Fruit fly (Drosophila melanogaster) whole organism, embryonic: ENCODE data around the gene CG17154.

ENCODE experiments used
- Bgb ChIP-seq: fragments of 200-800 bp; sonication (Bioruptor generic); IDR thresholded peaks from 2 replicates; pipeline ENCODE4 v1.3.6; 2022; ENCODE audit warnings: missing biosample characterization, missing genetic modification characterization; ENCODE audit not compliant: partially characterized antibody
- CG10267 ChIP-seq: fragments of 200-800 bp; sonication (Bioruptor generic); optimal IDR thresholded peaks from 2 replicates; lab custom pipeline; 2018; ENCODE audit warnings: missing biosample characterization, mild to moderate bottlenecking, missing genetic modification characterization, moderate library complexity
- CG10959 ChIP-seq: fragments of 200-800 bp; sonication (Bioruptor generic); IDR thresholded peaks from 2 replicates; pipeline ENCODE4 v1.3.6; 2022; ENCODE audit warnings: missing biosample characterization, missing genetic modification characterization
- CG11247 ChIP-seq: fragments of 200-800 bp; sonication (Bioruptor generic); IDR thresholded peaks from 2 replicates; pipeline ENCODE4 v1.3.6; 2022; ENCODE audit warnings: missing biosample characterization, missing genetic modification characterization
- CG12071 ChIP-seq: fragments of 200-800 bp; sonication (Bioruptor generic); optimal IDR thresholded peaks from 3 replicates; lab custom pipeline; 2018; ENCODE audit warnings: missing biosample characterization, mild to moderate bottlenecking, missing genetic modification characterization
- CG12299 ChIP-seq: fragments of 200-800 bp; sonication (Bioruptor generic); optimal IDR thresholded peaks from 2 replicates; lab custom pipeline; 2018; ENCODE audit warnings: missing biosample characterization, mild to moderate bottlenecking, missing genetic modification characterization
- CG12744 ChIP-seq: fragments of 200-800 bp; sonication (Bioruptor generic); optimal IDR thresholded peaks from 2 replicates; lab custom pipeline; 2016; ENCODE audit warnings: missing biosample characterization, missing genetic modification characterization
- CG14014 ChIP-seq: fragments of 200-800 bp; sonication (Bioruptor generic); IDR thresholded peaks from 2 replicates; pipeline ENCODE4 v1.3.6; 2022; ENCODE audit warnings: missing biosample characterization, missing genetic modification characterization
- CG14667 ChIP-seq: fragments of 200-800 bp; sonication (Bioruptor generic); IDR thresholded peaks from 2 replicates; pipeline ENCODE4 v1.3.6; 2022; ENCODE audit warnings: missing biosample characterization, missing genetic modification characterization
- CG14860 ChIP-seq: fragments of 200-800 bp; sonication (Bioruptor generic); IDR thresholded peaks from 3 replicates; pipeline ENCODE4 v1.3.6; 2022; ENCODE audit warnings: missing biosample characterization, missing genetic modification characterization; ENCODE audit not compliant: partially characterized antibody
- CG17328 ChIP-seq: fragments of 200-800 bp; sonication (Bioruptor generic); IDR thresholded peaks from 2 replicates; pipeline ENCODE4 v1.3.6; 2022; ENCODE audit warnings: missing biosample characterization, missing genetic modification characterization
- CG18619 ChIP-seq: fragments of 200-800 bp; sonication (Bioruptor generic); optimal IDR thresholded peaks from 3 replicates; lab custom pipeline; 2017; ENCODE audit warnings: missing biosample characterization, mild to moderate bottlenecking, missing genetic modification characterization
- CG2129 ChIP-seq: fragments of 200-800 bp; sonication (Bioruptor generic); IDR thresholded peaks from 2 replicates; pipeline ENCODE4 v1.3.6; 2022; ENCODE audit warnings: missing biosample characterization, missing genetic modification characterization; ENCODE audit not compliant: partially characterized antibody
- CG31441 ChIP-seq: fragments of 200-800 bp; sonication (Bioruptor generic); IDR thresholded peaks from 2 replicates; pipeline ENCODE4 v1.3.6; 2022; ENCODE audit warnings: missing biosample characterization, missing genetic modification characterization
- CG4854 ChIP-seq: fragments of 200-800 bp; sonication (Bioruptor generic); optimal IDR thresholded peaks from 2 replicates; lab custom pipeline; 2016; ENCODE audit warnings: missing biosample characterization, missing genetic modification characterization, inconsistent platforms
- CG5245 ChIP-seq: fragments of 200-800 bp; sonication (Bioruptor generic); optimal IDR thresholded peaks from 3 replicates; lab custom pipeline; 2016; ENCODE audit warnings: missing biosample characterization, missing genetic modification characterization
- CG8388 ChIP-seq: fragments of 200-800 bp; sonication (Bioruptor generic); optimal IDR thresholded peaks from 2 replicates; lab custom pipeline; 2019; ENCODE audit warnings: missing biosample characterization, mild to moderate bottlenecking, missing genetic modification characterization, moderate library complexity
- CG8924 ChIP-seq: fragments of 200-800 bp; optimal IDR thresholded peaks from 3 replicates; lab custom pipeline; 2019; ENCODE audit warnings: missing biosample characterization, mild to moderate bottlenecking, missing genetic modification characterization, moderate library complexity
- CG9817 ChIP-seq: fragments of 200-800 bp; sonication (Bioruptor generic); optimal IDR thresholded peaks from 2 replicates; lab custom pipeline; 2018; ENCODE audit warnings: missing biosample characterization, mild to moderate bottlenecking, missing genetic modification characterization, moderate library complexity
- CG9932 ChIP-seq: fragments of 200-800 bp; sonication (Bioruptor generic); IDR thresholded peaks from 2 replicates; pipeline ENCODE4 v1.3.6; 2022; ENCODE audit warnings: missing biosample characterization, missing genetic modification characterization
- CTCF ChIP-seq: fragments of 200-800 bp; sonication (Bioruptor generic); optimal IDR thresholded peaks from 2 replicates; lab custom pipeline; 2017; ENCODE audit warnings: missing biosample characterization, mild to moderate bottlenecking, missing genetic modification characterization, moderate library complexity
- Dll ChIP-seq: fragments of 200-800 bp; sonication (Bioruptor generic); IDR thresholded peaks from 4 replicates; pipeline ENCODE4 v1.3.6; 2022; ENCODE audit warnings: missing biosample characterization, missing genetic modification characterization; ENCODE audit not compliant: partially characterized antibody
- HLH3B ChIP-seq: fragments of 200-800 bp; sonication (Bioruptor generic); IDR thresholded peaks from 2 replicates; pipeline ENCODE4 v1.3.6; 2022; ENCODE audit warnings: missing biosample characterization, missing genetic modification characterization
- Hmx ChIP-seq: fragments of 200-800 bp; sonication (Bioruptor generic); optimal IDR thresholded peaks from 2 replicates; lab custom pipeline; 2016; ENCODE audit warnings: missing biosample characterization, missing genetic modification characterization
- Lhr ChIP-seq: fragments of 200-800 bp; sonication (Bioruptor generic); optimal IDR thresholded peaks from 3 replicates; lab custom pipeline; 2017; ENCODE audit warnings: mild to moderate bottlenecking, missing biosample characterization, missing genetic modification reagents, missing genetic modification characterization
- MESR4 ChIP-seq: fragments of 200-800 bp; sonication (Bioruptor generic); optimal IDR thresholded peaks from 2 replicates; lab custom pipeline; 2018; ENCODE audit warnings: missing biosample characterization, mild to moderate bottlenecking, missing genetic modification characterization, moderate library complexity
- PHDP ChIP-seq: fragments of 200-800 bp; sonication (Bioruptor generic); optimal IDR thresholded peaks from 3 replicates; lab custom pipeline; 2018; ENCODE audit warnings: missing biosample characterization, mild to moderate bottlenecking, missing genetic modification characterization, moderate library complexity
- Sox100B ChIP-seq: fragments of 200-800 bp; sonication (Bioruptor generic); optimal IDR thresholded peaks from 3 replicates; lab custom pipeline; 2018; ENCODE audit warnings: missing biosample characterization, mild to moderate bottlenecking, missing genetic modification characterization
- Sry-β ChIP-seq: fragments of 200-800 bp; sonication (Bioruptor generic); optimal IDR thresholded peaks from 2 replicates; lab custom pipeline; 2018; ENCODE audit warnings: missing biosample characterization, mild to moderate bottlenecking, missing genetic modification characterization, moderate library complexity
- Tbp ChIP-seq: fragments of >200 bp; optimal IDR thresholded peaks from 2 replicates; lab custom pipeline; 2018; ENCODE audit warnings: missing biosample characterization, missing genetic modification characterization
- abd-A ChIP-seq: fragments of 200-800 bp; sonication (Bioruptor generic); optimal IDR thresholded peaks from 3 replicates; lab custom pipeline; 2019; ENCODE audit warnings: missing biosample characterization, mild to moderate bottlenecking, missing genetic modification characterization, moderate library complexity
- ap ChIP-seq: fragments of 200-800 bp; sonication (Bioruptor generic); IDR thresholded peaks from 2 replicates; pipeline ENCODE4 v1.3.6; 2022; ENCODE audit warnings: missing biosample characterization, missing genetic modification characterization
- az2 ChIP-seq: fragments of 200-800 bp; sonication (Bioruptor generic); optimal IDR thresholded peaks from 3 replicates; lab custom pipeline; 2016; ENCODE audit warnings: missing biosample characterization, missing genetic modification characterization
- bbx ChIP-seq: fragments of 200-800 bp; sonication (Bioruptor generic); IDR thresholded peaks from 2 replicates; pipeline ENCODE4 v1.3.6; 2022; ENCODE audit warnings: missing biosample characterization, missing genetic modification characterization; ENCODE audit not compliant: partially characterized antibody
- corto ChIP-seq: fragments of 200-800 bp; sonication (Bioruptor generic); optimal IDR thresholded peaks from 2 replicates; lab custom pipeline; 2016; ENCODE audit warnings: missing biosample characterization, mild to moderate bottlenecking, missing genetic modification characterization, moderate library complexity
- da ChIP-seq: fragments of 200-800 bp; sonication (Bioruptor generic); optimal IDR thresholded peaks from 2 replicates; lab custom pipeline; 2016; ENCODE audit warnings: missing biosample characterization, missing genetic modification characterization
- disco-r ChIP-seq: fragments of 200-800 bp; sonication (Bioruptor generic); optimal IDR thresholded peaks from 2 replicates; lab custom pipeline; 2016; ENCODE audit warnings: missing biosample characterization, missing genetic modification characterization
- dmrt11E ChIP-seq: fragments of 200-800 bp; sonication (Bioruptor generic); optimal IDR thresholded peaks from 3 replicates; lab custom pipeline; 2018; ENCODE audit warnings: missing biosample characterization, mild to moderate bottlenecking, missing genetic modification characterization, moderate library complexity
- emc ChIP-seq: fragments of 200-800 bp; sonication (Bioruptor generic); optimal IDR thresholded peaks from 2 replicates; lab custom pipeline; 2016; ENCODE audit warnings: missing biosample characterization, missing genetic modification characterization
- gce ChIP-seq: fragments of 200-800 bp; sonication (Bioruptor generic); IDR thresholded peaks from 3 replicates; pipeline ENCODE4 v1.3.6; 2022; ENCODE audit warnings: missing biosample characterization, missing genetic modification characterization
- h ChIP-seq: fragments of >200 bp; optimal IDR thresholded peaks from 2 replicates; lab custom pipeline; 2017
- inv ChIP-seq: fragments of 200-800 bp; sonication (Bioruptor generic); IDR thresholded peaks from 2 replicates; pipeline ENCODE4 v1.3.6; 2022; ENCODE audit warnings: missing biosample characterization, missing genetic modification characterization; ENCODE audit not compliant: partially characterized antibody
- mirr ChIP-seq: fragments of 200-800 bp; sonication (Bioruptor generic); optimal IDR thresholded peaks from 3 replicates; lab custom pipeline; 2018; ENCODE audit warnings: missing biosample characterization, mild to moderate bottlenecking, missing genetic modification characterization
- onecut ChIP-seq: fragments of 200-800 bp; sonication (Bioruptor generic); IDR thresholded peaks from 2 replicates; pipeline ENCODE4 v1.3.6; 2022; ENCODE audit warnings: missing biosample characterization, missing genetic modification characterization
- p53 ChIP-seq: fragments of 200-800 bp; sonication (Bioruptor generic); optimal IDR thresholded peaks from 2 replicates; lab custom pipeline; 2016; ENCODE audit warnings: missing biosample characterization, missing genetic modification characterization
- pan ChIP-seq, 4 experiments: fragments of >200 bp in 3 of 4; fragments of 200-800 bp in 1 of 4; sonication (Bioruptor generic) in 1 of 4; optimal IDR thresholded peaks in 3 of 4; IDR thresholded peaks in 1 of 4; 2 replicates each; pipeline versions ENCODE4 v1.3.6 to Lab custom; 2017 to 2022; ENCODE audit warnings: missing biosample characterization in 2 of 4, missing genetic modification characterization in 2 of 4, mixed read lengths in 1 of 4
- phol ChIP-seq: fragments of 200-800 bp; sonication (Bioruptor generic); optimal IDR thresholded peaks from 3 replicates; lab custom pipeline; 2018; ENCODE audit warnings: missing biosample characterization, mild to moderate bottlenecking, missing genetic modification characterization, moderate library complexity
- psq ChIP-seq: fragments of 200-800 bp; sonication (Bioruptor generic); optimal IDR thresholded peaks from 2 replicates; lab custom pipeline; 2017; ENCODE audit warnings: missing biosample characterization, missing genetic modification characterization
- schlank ChIP-seq: fragments of 200-800 bp; sonication (Bioruptor generic); optimal IDR thresholded peaks from 2 replicates; lab custom pipeline; 2018; ENCODE audit warnings: missing biosample characterization, mild to moderate bottlenecking, missing genetic modification characterization
- so ChIP-seq: fragments of 200-800 bp; sonication (Bioruptor generic); IDR thresholded peaks from 3 replicates; pipeline ENCODE4 v1.3.6; 2022; ENCODE audit warnings: missing biosample characterization, missing genetic modification characterization
- tin ChIP-seq: fragments of 200-800 bp; sonication (Bioruptor generic); optimal IDR thresholded peaks from 3 replicates; lab custom pipeline; 2016; ENCODE audit warnings: missing biosample characterization, missing genetic modification characterization
- tx ChIP-seq: fragments of 200-800 bp; sonication (Bioruptor generic); optimal IDR thresholded peaks from 2 replicates; lab custom pipeline; 2016; ENCODE audit warnings: missing biosample characterization, missing genetic modification characterization

Gene CG17154

DNA sequence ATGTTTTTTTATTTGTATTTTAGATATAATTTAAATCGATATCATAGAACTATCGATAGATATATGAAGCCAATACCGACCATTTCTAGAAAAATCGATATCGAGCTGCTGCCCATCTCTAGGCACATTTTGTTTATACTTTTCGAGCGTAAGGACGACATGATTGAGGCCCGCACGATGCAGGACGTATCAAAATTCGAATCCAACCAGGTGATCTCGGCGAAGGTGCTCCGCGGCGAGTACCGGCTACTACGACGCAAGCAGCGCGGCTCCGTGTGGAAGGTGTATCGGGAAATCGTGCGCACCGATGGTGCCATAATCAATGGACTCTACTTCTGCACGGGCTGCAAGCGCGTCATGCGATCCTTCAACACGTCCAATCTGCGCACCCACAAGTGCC lies 29.7 kb downstream of the CG17154 start, which contains the start of gene ssp (continued):
- TF ChIP-seq p53 (no peak), HLH3B (GFP tag; lab: Robert Waterston, UW) (no peak), Dll (GFP tag; lab: Robert Waterston, UW) (peak; percentile 91), CG14667 (GFP tag; lab: Robert Waterston, UW) (no peak), PHDP (tag; lab: Kevin White, UChicago) (no peak), CG31441 (GFP tag; lab: Robert Waterston, UW) (no peak), MESR4 (GFP tag; lab: Kevin White, UChicago) (peak; percentile 82), da (GFP tag; lab: Kevin White, UChicago) (no peak), az2 (no peak), tin (GFP tag; lab: Kevin White, UChicago) (no peak), bbx (GFP tag; lab: Robert Waterston, UW) (peak; percentile 86), CG14860 (GFP tag; lab: Robert Waterston, UW) (peak; percentile 73), CG18619 (GFP tag; lab: Kevin White, UChicago) (no peak), onecut (GFP tag; lab: Robert Waterston, UW) (peak; percentile 30; the same call in 1 of the 2 replicates), dmrt11E (no peak), phol (tag; lab: Kevin White, UChicago) (no peak), CG8388 (no peak), Tbp (GFP tag; lab: Kevin White, UChicago) (no peak), CG12744 (GFP tag; lab: Kevin White, UChicago) (no peak), Sry-β (GFP tag; lab: Kevin White, UChicago) (no peak), ap (GFP tag; lab: Robert Waterston, UW) (no peak), so (no peak), CG10267 (tag; lab: Kevin White, UChicago) (peak; percentile 46), tx (GFP tag; lab: Kevin White, UChicago) (no peak), CG8924 (tag; lab: Kevin White, UChicago) (peak; percentile 4), CG17328 (GFP tag; lab: Robert Waterston, UW) (no peak), corto (GFP tag; lab: Kevin White, UChicago) (no peak), CG12071 (GFP tag; lab: Kevin White, UChicago) (no peak), schlank (tag; lab: Kevin White, UChicago) (no peak), Sox100B (GFP tag; lab: Kevin White, UChicago) (no peak), gce (GFP tag; lab: Robert Waterston, UW) (no peak), inv (peak; percentile 61), Hmx (GFP tag; lab: Kevin White, UChicago) (no peak), CG12299 (tag; lab: Kevin White, UChicago) (no peak), CG9817 (tag; lab: Kevin White, UChicago) (no peak), CG5245 (GFP tag; lab: Kevin White, UChicago) (no peak), CG4854 (GFP tag; lab: Kevin White, UChicago) (no peak), Bgb (peak; percentile 82), CG9932 (GFP tag; lab: Robert Waterston, UW) (no peak), CTCF (GFP tag; lab: Kevin White, UChicago) (no peak), CG11247 (no peak), CG14014 (GFP tag; lab: Robert Waterston, UW) (no peak), CG2129 (GFP tag; lab: Robert Waterston, UW) (peak; percentile 75), pan (optimal IDR thresholded peaks at IDR 0.05; lab: Kevin White, UChicago) (no peak), pan (GFP tag; optimal IDR thresholded peaks at IDR 0.05 in 1 of 2, IDR thresholded peaks at IDR 0.05 in 1 of 2) (no peak), mirr (no peak), h (lab: Kevin White, UChicago) (no peak), psq (GFP tag; lab: Kevin White, UChicago) (no peak), emc (no peak), CG10959 (GFP tag; lab: Robert Waterston, UW) (no peak), Lhr (GFP tag; lab: Kevin White, UChicago) (no peak), disco-r (no peak), abd-A (no peak)
